Fruit fly (Drosophila melanogaster): ENCODE measurements around the gene CG13877.

Gene CG13877

dm6 chr3L:248226-248758, 30.4 kb downstream of the CG13877 start (continued):
- TF ChIP-seq Oaz (GFP tag; IDR thresholded peaks at IDR 0.05) (no peak), dmrt11E (tag; optimal IDR thresholded peaks at IDR 0.05) (no peak)

- peak; percentile 65 for TF ChIP-seq ase (GFP tag; IDR thresholded peaks at IDR 0.05)
- no peak for TF ChIP-seq sc (optimal IDR thresholded peaks at IDR 0.05)
- peak; percentile 37 for TF ChIP-seq sc (GFP tag; optimal IDR thresholded peaks at IDR 0.05)
- peak; percentile 89 for TF ChIP-seq slbo (GFP tag; IDR thresholded peaks at IDR 0.05)
- TF ChIP-seq bowl (GFP tag; IDR thresholded peaks at IDR 0.05): no peak
- peak; percentile 82 for TF ChIP-seq CG12155 (GFP tag; optimal IDR thresholded peaks at IDR 0.05)
- no peak for TF ChIP-seq CkIIα-i1 (GFP tag; IDR thresholded peaks at IDR 0.05)
- TF ChIP-seq CG2889 (GFP tag; IDR thresholded peaks at IDR 0.05): peak; percentile 60; the same call in 2 of the 3 replicates
- no peak for TF ChIP-seq ap (GFP tag; IDR thresholded peaks at IDR 0.05)
- peak; percentile 90 for TF ChIP-seq knrl (GFP tag; IDR thresholded peaks at IDR 0.05; ENCODE audit: partially characterized antibody)
- TF ChIP-seq CG17568 (GFP tag; optimal IDR thresholded peaks at IDR 0.05): no peak
- no peak for TF ChIP-seq CG15073 (GFP tag; optimal IDR thresholded peaks at IDR 0.05)
- TF ChIP-seq pita (GFP tag; optimal IDR thresholded peaks at IDR 0.05): peak; percentile 46
- TF ChIP-seq YL-1 (GFP tag; optimal IDR thresholded peaks at IDR 0.05): peak; percentile 84
- no peak for TF ChIP-seq CG1529 (GFP tag; optimal IDR thresholded peaks at IDR 0.05)
- TF ChIP-seq phol (tag; optimal IDR thresholded peaks at IDR 0.05): peak; percentile 68
- peak; percentile 96 for TF ChIP-seq CG13287 (GFP tag; IDR thresholded peaks at IDR 0.05; ENCODE audit: partially characterized antibody)
- TF ChIP-seq gcm (GFP tag; optimal IDR thresholded peaks at IDR 0.05): peak; percentile 33
- TF ChIP-seq usp (GFP tag; optimal IDR thresholded peaks at IDR 0.05): no peak
- peak; percentile 45 for TF ChIP-seq stc (GFP tag; IDR thresholded peaks at IDR 0.05)
- TF ChIP-seq CG7357 (GFP tag; IDR thresholded peaks at IDR 0.05): no peak; the same call in 2 of the 3 replicates
- no peak for TF ChIP-seq D (optimal IDR thresholded peaks at IDR 0.05)
- peak; percentile 59 for TF ChIP-seq D (GFP tag; optimal IDR thresholded peaks at IDR 0.05)
- no peak for TF ChIP-seq CG1832 (GFP tag; optimal IDR thresholded peaks at IDR 0.05)
- TF ChIP-seq btn (GFP tag; optimal IDR thresholded peaks at IDR 0.05): peak; percentile 60
- TF ChIP-seq Blimp-1 (GFP tag; optimal IDR thresholded peaks at IDR 0.05): no peak
- no peak for TF ChIP-seq Asciz (GFP tag; optimal IDR thresholded peaks at IDR 0.05)
- TF ChIP-seq fu2 (GFP tag; optimal IDR thresholded peaks at IDR 0.05): peak; percentile 78
- TF ChIP-seq Sin3A (optimal IDR thresholded peaks at IDR 0.05): peak; percentile 89
- TF ChIP-seq CG1233 (GFP tag; optimal IDR thresholded peaks at IDR 0.05): peak; percentile 49
- TF ChIP-seq sim (GFP tag; IDR thresholded peaks at IDR 0.05): no peak
- TF ChIP-seq aop (GFP tag; IDR thresholded peaks at IDR 0.05): no peak
- peak; percentile 14 for TF ChIP-seq CG30431 (GFP tag; optimal IDR thresholded peaks at IDR 0.05)
- TF ChIP-seq Bdp1 (GFP tag; optimal IDR thresholded peaks at IDR 0.05): peak; percentile 69
- TF ChIP-seq inv (GFP tag; IDR thresholded peaks at IDR 0.05; ENCODE audit: partially characterized antibody): peak; percentile 84
- no peak for TF ChIP-seq fd64A (GFP tag; optimal IDR thresholded peaks at IDR 0.05)
- TF ChIP-seq Scr (GFP tag; IDR thresholded peaks at IDR 0.05; ENCODE audit: partially characterized antibody): peak; percentile 91
- TF ChIP-seq ab (GFP tag; optimal IDR thresholded peaks at IDR 0.05): peak; percentile 86
- peak; percentile 90 for TF ChIP-seq bab2 (GFP tag; optimal IDR thresholded peaks at IDR 0.05)
- peak; percentile 27 for TF ChIP-seq luna (GFP tag; optimal IDR thresholded peaks at IDR 0.05)
- peak; percentile 20; the same call in 1 of the 2 replicates for TF ChIP-seq Taf1 (GFP tag; IDR thresholded peaks at IDR 0.05)
- no peak for TF ChIP-seq CG10959 (GFP tag; IDR thresholded peaks at IDR 0.05)
- peak; percentile 85 for TF ChIP-seq Lhr (GFP tag; optimal IDR thresholded peaks at IDR 0.05)
- no peak for TF ChIP-seq Hey (tag; optimal IDR thresholded peaks at IDR 0.05)
- TF ChIP-seq seq (GFP tag; IDR thresholded peaks at IDR 0.05): no peak; the same call in 1 of the 2 replicates
- TF ChIP-seq CG10654 (GFP tag; optimal IDR thresholded peaks at IDR 0.05): peak; percentile 79
Measured at dm6 chr3L:257618-258475, 40.0 kb downstream of the CG13877 start, which contains the start of the genes DIP2 and wac. Gene DIP2 (minus strand): TSS chr3L:257954. Gene wac (plus strand): TSS chr3L:258176.
